Worm (Caenorhabditis elegans) whole organism, late embryonic: Measurements from ENCODE around the gene mon-2.

Experiments used
- C38D4.7 ChIP-seq: fragments of 200-800 bp; sonication (Bioruptor generic); optimal IDR thresholded peaks from 2 replicates; lab custom pipeline; 2018; ENCODE audit warnings: mild to moderate bottlenecking, missing genetic modification characterization, moderate library complexity, missing compliant biosample characterization
- F13H6.1 ChIP-seq: sonication (generic microtip); optimal IDR thresholded peaks from 2 replicates; lab custom pipeline; 2016; ENCODE audit warnings: missing genetic modification characterization, missing compliant biosample characterization
- T23F11.4 ChIP-seq: fragments of 200-800 bp; sonication (Bioruptor generic); optimal IDR thresholded peaks from 2 replicates; lab custom pipeline; 2018; ENCODE audit warnings: mild to moderate bottlenecking, missing genetic modification characterization, missing compliant biosample characterization
- ceh-14 ChIP-seq: sonication (generic microtip); optimal IDR thresholded peaks from 2 replicates; lab custom pipeline; 2016; ENCODE audit warnings: missing genotype, missing genetic modification characterization, missing compliant biosample characterization
- ceh-18 ChIP-seq: sonication (generic microtip); optimal IDR thresholded peaks from 2 replicates; lab custom pipeline; 2016; ENCODE audit warnings: missing genetic modification characterization, missing compliant biosample characterization
- ceh-19 ChIP-seq: fragments of 200-800 bp; sonication (Bioruptor generic); optimal IDR thresholded peaks from 2 replicates; lab custom pipeline; 2018; ENCODE audit warnings: mild to moderate bottlenecking, missing genetic modification characterization, missing compliant biosample characterization
- ceh-22 ChIP-seq: sonication (generic microtip); optimal IDR thresholded peaks from 2 replicates; lab custom pipeline; 2017; ENCODE audit warnings: missing biosample characterization, missing genetic modification characterization
- ceh-24 ChIP-seq: sonication (generic microtip); optimal IDR thresholded peaks from 2 replicates; lab custom pipeline; 2016; ENCODE audit warnings: mild to moderate bottlenecking, missing genetic modification characterization, missing compliant biosample characterization
- ceh-30 ChIP-seq: fragments of 150-350 bp; optimal IDR thresholded peaks from 2 replicates; lab custom pipeline; 2014; ENCODE audit warnings: missing biosample characterization, missing genetic modification characterization
- ceh-31 ChIP-seq: sonication (generic microtip); optimal IDR thresholded peaks from 2 replicates; lab custom pipeline; 2016; ENCODE audit warnings: missing genetic modification characterization, missing compliant biosample characterization
- ceh-9 ChIP-seq: sonication (generic microtip); optimal IDR thresholded peaks from 2 replicates; lab custom pipeline; 2016; ENCODE audit warnings: mild to moderate bottlenecking, missing genetic modification characterization, inconsistent platforms, missing compliant biosample characterization
- che-1 ChIP-seq: sonication (generic microtip); optimal IDR thresholded peaks from 2 replicates; lab custom pipeline; 2016; ENCODE audit warnings: mild to moderate bottlenecking, missing genetic modification characterization, missing compliant biosample characterization
- dmd-4 ChIP-seq: sonication (generic microtip); optimal IDR thresholded peaks from 2 replicates; lab custom pipeline; 2016; ENCODE audit warnings: borderline replicate concordance, missing genetic modification characterization, missing compliant biosample characterization
- dve-1 ChIP-seq: sonication (generic microtip); optimal IDR thresholded peaks from 2 replicates; lab custom pipeline; 2017; ENCODE audit warnings: antibody characterized with exemption, mild to moderate bottlenecking, missing genetic modification characterization, missing compliant biosample characterization
- ets-4 ChIP-seq: sonication (generic microtip); optimal IDR thresholded peaks from 2 replicates; lab custom pipeline; 2016; ENCODE audit warnings: missing genetic modification characterization, missing compliant biosample characterization
- eyg-1 ChIP-seq: sonication (generic microtip); optimal IDR thresholded peaks from 2 replicates; lab custom pipeline; 2016; ENCODE audit warnings: missing genotype, missing genetic modification characterization, missing compliant biosample characterization
- fax-1 ChIP-seq: sonication (generic microtip); optimal IDR thresholded peaks from 2 replicates; lab custom pipeline; 2016; ENCODE audit warnings: missing genotype, missing genetic modification characterization, missing compliant biosample characterization
- fkh-6 ChIP-seq: sonication (generic microtip); optimal IDR thresholded peaks from 2 replicates; lab custom pipeline; 2016; ENCODE audit warnings: missing genetic modification characterization, missing compliant biosample characterization
- hlh-13 ChIP-seq: fragments of 200-800 bp; sonication (Bioruptor generic); optimal IDR thresholded peaks from 2 replicates; lab custom pipeline; 2018; ENCODE audit warnings: mild to moderate bottlenecking, missing genetic modification characterization, missing compliant biosample characterization
- hlh-30 ChIP-seq: sonication (generic microtip); optimal IDR thresholded peaks from 2 replicates; lab custom pipeline; 2017; ENCODE audit warnings: antibody characterized with exemption, missing genetic modification characterization, missing compliant biosample characterization; ENCODE audit not compliant: insufficient read depth
- nhr-11 ChIP-seq: fragments of 150-350 bp; optimal IDR thresholded peaks from 2 replicates; lab custom pipeline; 2014; ENCODE audit warnings: missing biosample characterization, missing genetic modification characterization
- odd-2 ChIP-seq: sonication (generic microtip); optimal IDR thresholded peaks from 2 replicates; lab custom pipeline; 2017; ENCODE audit warnings: antibody characterized with exemption, mild to moderate bottlenecking, missing genetic modification characterization, missing compliant biosample characterization
- pag-3 ChIP-seq: sonication (generic microtip); optimal IDR thresholded peaks from 2 replicates; lab custom pipeline; 2016; ENCODE audit warnings: missing compliant biosample characterization, missing genetic modification characterization, borderline replicate concordance
- pat-9 ChIP-seq: fragments of 200-800 bp; sonication (Bioruptor generic); optimal IDR thresholded peaks from 2 replicates; lab custom pipeline; 2018; ENCODE audit warnings: mild to moderate bottlenecking, missing genetic modification characterization, moderate library complexity, missing compliant biosample characterization
- pha-2 ChIP-seq: sonication (generic microtip); optimal IDR thresholded peaks from 2 replicates; lab custom pipeline; 2017; ENCODE audit warnings: mild to moderate bottlenecking, missing genetic modification characterization, missing compliant biosample characterization
- pros-1 ChIP-seq: fragments of 150-350 bp; optimal IDR thresholded peaks from 2 replicates; lab custom pipeline; 2014; ENCODE audit warnings: missing biosample characterization, missing genetic modification reagents, missing genetic modification characterization
- ref-2 ChIP-seq: sonication (generic microtip); optimal IDR thresholded peaks from 2 replicates; lab custom pipeline; 2016; ENCODE audit warnings: missing genetic modification characterization, missing compliant biosample characterization
- rnt-1 ChIP-seq: sonication (generic microtip); optimal IDR thresholded peaks from 2 replicates; lab custom pipeline; 2016; ENCODE audit warnings: missing genetic modification characterization, missing compliant biosample characterization
- sdc-2 ChIP-seq: sonication (generic microtip); optimal IDR thresholded peaks from 2 replicates; lab custom pipeline; 2016; ENCODE audit warnings: missing genotype, missing genetic modification characterization, missing compliant biosample characterization
- syd-9 ChIP-seq: sonication (generic microtip); optimal IDR thresholded peaks from 2 replicates; lab custom pipeline; 2016; ENCODE audit warnings: mild to moderate bottlenecking, missing genetic modification characterization, moderate library complexity, missing compliant biosample characterization
- tbx-7 ChIP-seq: sonication (generic microtip); optimal IDR thresholded peaks from 2 replicates; lab custom pipeline; 2016; ENCODE audit warnings: missing genotype, missing genetic modification characterization, missing compliant biosample characterization
- unc-3 ChIP-seq, 2 experiments: fragments of 200-800 bp in 1 of 2; sonication (Bioruptor generic) in 1 of 2; sonication (generic microtip) in 1 of 2; conservative IDR thresholded peaks in 1 of 2; optimal IDR thresholded peaks in 1 of 2; 2 replicates each; pipeline versions ENCODE4 v1.3.6 to Lab custom; 2016 to 2022; ENCODE audit warnings: missing compliant biosample characterization in 2 of 2, missing genetic modification characterization in 2 of 2, missing genetic modification reagents in 1 of 2
- unc-42 ChIP-seq: sonication (generic microtip); optimal IDR thresholded peaks from 2 replicates; lab custom pipeline; 2016; ENCODE audit warnings: missing genotype, missing genetic modification characterization, missing compliant biosample characterization
- unc-55 ChIP-seq: sonication (generic microtip); optimal IDR thresholded peaks from 2 replicates; lab custom pipeline; 2017; ENCODE audit warnings: missing biosample characterization, missing genetic modification reagents, missing genetic modification characterization
- ztf-16 ChIP-seq: sonication (generic microtip); optimal IDR thresholded peaks from 2 replicates; lab custom pipeline; 2017; ENCODE audit warnings: missing genetic modification characterization, missing compliant biosample characterization

mon-2 gene

DNA sequence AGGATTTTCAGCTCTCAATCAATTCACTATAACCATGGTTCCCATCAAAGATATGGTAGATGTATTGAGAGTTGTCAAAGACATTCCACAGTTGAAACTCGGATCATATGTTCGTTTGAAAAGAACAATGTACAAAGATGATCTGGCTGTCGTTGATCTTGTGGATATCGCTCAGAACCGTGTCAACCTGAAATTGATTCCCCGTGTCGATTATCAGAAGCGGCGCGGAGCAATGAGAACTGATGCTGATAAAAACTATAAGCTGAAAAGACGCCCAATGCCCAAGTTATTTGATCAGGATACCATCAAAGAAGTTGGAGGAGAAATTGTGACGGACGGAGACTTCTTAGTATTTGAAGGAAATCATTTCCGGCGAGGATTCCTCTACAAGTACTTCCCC lies 44.1 kb upstream of the mon-2 start:
- no peak for TF ChIP-seq ceh-22
- no peak for TF ChIP-seq che-1 (tag; lab: Kevin White, UChicago)
- no peak for TF ChIP-seq ets-4 (tag; lab: Kevin White, UChicago)
- no peak for TF ChIP-seq C38D4.7 (GFP tag; lab: Kevin White, UChicago)
- TF ChIP-seq dve-1 (tag; lab: Kevin White, UChicago), result no peak
- no peak for TF ChIP-seq pat-9 (tag; lab: Kevin White, UChicago)
- TF ChIP-seq ceh-30 (tag; lab: Kevin White, UChicago), result no peak
- no peak for TF ChIP-seq ztf-16 (tag; lab: Kevin White, UChicago)
- TF ChIP-seq unc-3 (GFP tag; conservative IDR thresholded peaks at IDR 0.05; lab: Robert Waterston, UW), result no peak
- no peak for TF ChIP-seq unc-3 (tag; optimal IDR thresholded peaks at IDR 0.05; lab: Kevin White, UChicago)
- TF ChIP-seq nhr-11, result no peak
- TF ChIP-seq pag-3, result no peak
- TF ChIP-seq pros-1 (tag; lab: Kevin White, UChicago), result no peak
- no peak for TF ChIP-seq ceh-31 (tag; lab: Kevin White, UChicago)
- no peak for TF ChIP-seq sdc-2 (tag; lab: Kevin White, UChicago)
- TF ChIP-seq, all 69 proteins: peak for 0

DNA sequence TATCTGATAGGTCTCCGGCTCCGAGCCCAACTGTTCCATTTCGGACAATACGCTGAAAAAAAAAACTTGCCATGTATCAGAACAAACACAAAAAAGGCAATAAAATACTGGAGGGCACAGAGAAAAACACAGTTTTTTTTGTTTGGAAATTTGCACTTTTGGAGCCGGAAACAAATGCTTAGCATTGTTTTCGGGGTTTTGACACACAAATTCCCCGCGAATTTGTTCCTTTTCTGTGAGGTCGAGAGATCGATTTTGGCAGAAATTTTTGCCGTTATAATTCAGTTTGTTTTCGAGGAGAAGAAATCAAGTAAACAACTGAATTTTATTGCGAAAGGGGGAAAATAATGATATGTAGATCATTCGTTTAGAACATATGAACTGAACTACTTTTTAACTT lies 40.0 kb upstream of the mon-2 start, which contains the start of gene K08E4.2:
TSS of gene K08E4.2 (minus strand) at position 54 of the 400 bp plus-strand sequence.
- TF ChIP-seq ceh-19 (GFP tag; lab: Kevin White, UChicago) (no peak), F13H6.1 (tag; lab: Kevin White, UChicago) (no peak), pag-3 (no peak), fax-1 (tag; lab: Kevin White, UChicago) (no peak), eyg-1 (tag; lab: Kevin White, UChicago) (no peak), pat-9 (tag; lab: Kevin White, UChicago) (no peak), sdc-2 (tag; lab: Kevin White, UChicago) (no peak), ceh-18 (tag; lab: Kevin White, UChicago) (no peak), ceh-31 (tag; lab: Kevin White, UChicago) (no peak), ceh-9 (tag; lab: Kevin White, UChicago) (no peak), hlh-13 (no peak), ceh-14 (no peak), dve-1 (tag; lab: Kevin White, UChicago) (no peak), ceh-24 (tag; lab: Kevin White, UChicago) (no peak), odd-2 (no peak), fkh-6 (no peak), ref-2 (no peak), dmd-4 (no peak), pha-2 (tag; lab: Kevin White, UChicago) (no peak), hlh-30 (tag; lab: Kevin White, UChicago) (no peak)
- TF ChIP-seq, all 69 proteins: peak for 0

DNA sequence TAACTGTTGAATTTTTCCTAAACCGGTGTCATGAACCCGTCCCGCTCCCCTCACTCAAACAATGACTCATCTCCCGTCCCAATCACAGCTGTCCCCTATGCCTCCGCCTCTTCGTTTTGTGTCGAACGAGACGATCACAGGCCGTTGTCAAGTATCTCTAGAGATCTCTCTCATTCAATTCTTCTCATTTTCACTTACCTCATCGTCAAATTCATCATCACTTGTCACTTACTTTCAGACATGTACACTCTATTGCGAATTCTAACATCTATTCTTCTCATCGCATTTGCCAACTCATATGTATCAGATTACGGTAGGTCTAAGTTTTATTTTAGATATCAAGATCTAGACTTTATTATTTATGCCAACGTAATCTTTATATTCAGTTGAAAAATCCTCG lies 39.1 kb upstream of the mon-2 start, which contains the start of gene K08E4.3:
TSS of gene K08E4.3 (plus strand) at position 235 of the 400 bp plus-strand sequence.
- TF ChIP-seq unc-55, result peak; percentile 57
- no peak for TF ChIP-seq dve-1 (tag; lab: Kevin White, UChicago)

DNA sequence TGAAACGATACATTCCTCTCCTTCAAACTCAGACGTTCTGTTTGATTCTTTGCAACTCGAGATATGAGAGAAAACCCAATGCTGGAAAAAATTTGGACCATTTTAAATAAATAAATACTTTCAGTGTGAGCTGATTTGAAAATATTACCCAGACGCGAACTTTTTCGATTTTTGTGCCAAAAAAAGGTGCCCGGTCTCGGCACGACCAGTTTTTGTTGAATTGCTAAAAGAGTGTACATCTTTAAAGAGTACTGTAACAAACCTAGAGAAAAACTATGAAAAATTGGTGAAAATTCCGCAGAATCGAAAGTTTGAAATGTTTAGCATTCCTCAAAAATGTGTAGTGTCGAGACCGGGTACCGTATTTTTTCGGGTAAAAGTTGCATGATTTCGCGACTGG lies 35.4 kb upstream of the mon-2 start, which contains the start of gene K08E4.8:
TSS of gene K08E4.8 (minus strand) at position 101 of the 400 bp plus-strand sequence.
- no peak for TF ChIP-seq rnt-1 (tag; lab: Kevin White, UChicago)
- no peak for TF ChIP-seq pat-9 (tag; lab: Kevin White, UChicago)
- no peak for TF ChIP-seq T23F11.4
- TF ChIP-seq ztf-16 (tag; lab: Kevin White, UChicago), result no peak
- TF ChIP-seq unc-42 (tag; lab: Kevin White, UChicago), result no peak
- TF ChIP-seq syd-9 (tag; lab: Kevin White, UChicago), result no peak
- no peak for TF ChIP-seq ceh-30 (tag; lab: Kevin White, UChicago)
- TF ChIP-seq tbx-7 (tag; lab: Kevin White, UChicago), result no peak
